Fruit fly (Drosophila melanogaster) whole organism, wandering third instar larva: ENCODE results near the gene AP-2mu.

Source experiments
- Abd-B ChIP-seq: fragments of >200 bp; optimal IDR thresholded peaks from 2 replicates; lab custom pipeline; 2017; ENCODE audit warnings: missing biosample characterization, missing genetic modification characterization
- CG32264 ChIP-seq: fragments of 200-800 bp; sonication (Bioruptor generic); optimal IDR thresholded peaks from 2 replicates; lab custom pipeline; 2016; ENCODE audit warnings: missing biosample characterization, missing genetic modification characterization
- CrebA ChIP-seq: fragments of 200-800 bp; sonication (Bioruptor generic); optimal IDR thresholded peaks from 2 replicates; lab custom pipeline; 2016; ENCODE audit warnings: missing biosample characterization, mild to moderate bottlenecking, missing genetic modification characterization, borderline replicate concordance
- Dfd ChIP-seq: fragments of >200 bp; optimal IDR thresholded peaks from 2 replicates; lab custom pipeline; 2017; ENCODE audit warnings: missing biosample characterization, missing genetic modification characterization
- Dif ChIP-seq: fragments of 200-275, 200-300 bp; sonication (Bioruptor generic); optimal IDR thresholded peaks from 2 replicates; lab custom pipeline; 2018; ENCODE audit warnings: missing biosample characterization, missing genetic modification characterization; ENCODE audit not compliant: partially characterized antibody
- GATAd ChIP-seq: sonication (Bioruptor generic); optimal IDR thresholded peaks from 2 replicates; lab custom pipeline; 2016; ENCODE audit warnings: missing biosample characterization, missing genetic modification characterization
- HLH106 ChIP-seq: fragments of 200-800 bp; optimal IDR thresholded peaks from 3 replicates; lab custom pipeline; 2019; ENCODE audit warnings: missing biosample characterization, mild to moderate bottlenecking, missing genetic modification characterization, moderate library complexity
- Hnf4 ChIP-seq: fragments of 200-800 bp; sonication (Bioruptor generic); optimal IDR thresholded peaks from 2 replicates; lab custom pipeline; 2016; ENCODE audit warnings: missing biosample characterization, mild to moderate bottlenecking, missing genetic modification characterization
- Hr78 ChIP-seq: fragments of >200 bp; optimal IDR thresholded peaks from 2 replicates; lab custom pipeline; 2017; ENCODE audit warnings: missing biosample characterization, missing genetic modification characterization
- Hr83 ChIP-seq: fragments of 200-300 bp; sonication (Bioruptor generic); optimal IDR thresholded peaks from 2 replicates; lab custom pipeline; 2016; ENCODE audit warnings: missing biosample characterization, mild to moderate bottlenecking, missing genetic modification characterization, moderate library complexity; ENCODE audit not compliant: poor library complexity, severe bottlenecking
- Jra ChIP-seq: sonication (Bioruptor generic); optimal IDR thresholded peaks from 2 replicates; lab custom pipeline; 2016; ENCODE audit warnings: missing biosample characterization, missing genetic modification characterization
- Mio ChIP-seq: sonication (Bioruptor generic); optimal IDR thresholded peaks from 2 replicates; lab custom pipeline; 2016; ENCODE audit warnings: missing biosample characterization, missing genetic modification characterization
- OdsH ChIP-seq: fragments of 200-800 bp; sonication (Bioruptor generic); optimal IDR thresholded peaks from 2 replicates; lab custom pipeline; 2016; ENCODE audit warnings: missing biosample characterization, mild to moderate bottlenecking, missing genetic modification characterization
- Rel ChIP-seq, 2 experiments: fragments of 200-800 bp; sonication (Bioruptor generic) in 1 of 2; optimal IDR thresholded peaks; 2 replicates in 1 of 2; 3 replicates in 1 of 2; lab custom pipeline; 2016 to 2019; ENCODE audit warnings: mild to moderate bottlenecking in 2 of 2, missing biosample characterization in 2 of 2, missing genetic modification characterization in 2 of 2, moderate library complexity in 1 of 2
- Sp1 ChIP-seq: fragments of 200-800 bp; sonication (Bioruptor generic); optimal IDR thresholded peaks from 3 replicates; lab custom pipeline; 2019; ENCODE audit warnings: missing biosample characterization, mild to moderate bottlenecking, missing genetic modification characterization, moderate library complexity
- Vsx2 ChIP-seq: fragments of 200-300, 225-300 bp; sonication (Bioruptor generic); optimal IDR thresholded peaks from 2 replicates; lab custom pipeline; 2018; ENCODE audit warnings: missing biosample characterization, missing genetic modification characterization; ENCODE audit not compliant: partially characterized antibody
- br ChIP-seq: fragments of 200-800 bp; sonication (Bioruptor generic); optimal IDR thresholded peaks from 2 replicates; lab custom pipeline; 2016; ENCODE audit warnings: missing biosample characterization, missing genetic modification characterization
- brk ChIP-seq: fragments of 200-800 bp; sonication (Bioruptor generic); optimal IDR thresholded peaks from 2 replicates; lab custom pipeline; 2016; ENCODE audit warnings: missing biosample characterization, mild to moderate bottlenecking, missing genetic modification characterization
- dmrt93B ChIP-seq: fragments of 200-800 bp; sonication (Bioruptor generic); optimal IDR thresholded peaks from 2 replicates; lab custom pipeline; 2018; ENCODE audit warnings: missing biosample characterization, mild to moderate bottlenecking, missing genetic modification characterization
- ey ChIP-seq: fragments of 200-800 bp; sonication (Bioruptor generic); optimal IDR thresholded peaks from 2 replicates; lab custom pipeline; 2016; ENCODE audit warnings: missing biosample characterization, missing genetic modification characterization
- foxo ChIP-seq, 2 experiments: fragments of 200-800 bp; sonication (Bioruptor generic); optimal IDR thresholded peaks; 2 replicates in 1 of 2; 3 replicates in 1 of 2; lab custom pipeline; 2016 to 2017; ENCODE audit warnings: missing biosample characterization in 2 of 2, missing genetic modification characterization in 2 of 2
- fru ChIP-seq: fragments of 200-800 bp; sonication (Bioruptor generic); optimal IDR thresholded peaks from 3 replicates; lab custom pipeline; 2016; ENCODE audit warnings: missing biosample characterization, mild to moderate bottlenecking, missing genetic modification characterization
- h ChIP-seq: fragments of 200-800 bp; sonication (Bioruptor generic); optimal IDR thresholded peaks from 3 replicates; lab custom pipeline; 2016; ENCODE audit warnings: missing biosample characterization, mild to moderate bottlenecking, missing genetic modification characterization
- jim ChIP-seq: fragments of 175-275, 200-325 bp; sonication (Bioruptor generic); optimal IDR thresholded peaks from 2 replicates; lab custom pipeline; 2016; ENCODE audit warnings: missing biosample characterization, mild to moderate bottlenecking, missing genetic modification characterization
- lola ChIP-seq: fragments of >200 bp; optimal IDR thresholded peaks from 2 replicates; lab custom pipeline; 2017; ENCODE audit warnings: missing biosample characterization, missing genetic modification characterization
- pan ChIP-seq: fragments of >200 bp; optimal IDR thresholded peaks from 2 replicates; lab custom pipeline; 2017
- sage ChIP-seq: fragments of 200-800 bp; sonication (Bioruptor generic); optimal IDR thresholded peaks from 2 replicates; lab custom pipeline; 2016; ENCODE audit warnings: missing biosample characterization, mild to moderate bottlenecking, missing genetic modification characterization
- sv ChIP-seq: fragments of 200-800 bp; sonication (Bioruptor generic); optimal IDR thresholded peaks from 3 replicates; lab custom pipeline; 2016; ENCODE audit warnings: missing biosample characterization, missing genetic modification characterization
- tai ChIP-seq: sonication (Bioruptor generic); optimal IDR thresholded peaks from 2 replicates; lab custom pipeline; 2016; ENCODE audit warnings: missing biosample characterization, missing genetic modification characterization
- usp ChIP-seq: fragments of >200 bp; optimal IDR thresholded peaks from 2 replicates; lab custom pipeline; 2017; ENCODE audit warnings: missing biosample characterization, missing genetic modification characterization
- woc ChIP-seq: sonication (Bioruptor generic); optimal IDR thresholded peaks from 2 replicates; lab custom pipeline; 2016; ENCODE audit warnings: missing biosample characterization, mild to moderate bottlenecking, missing genetic modification characterization

AP-2mu gene

dm6 chr3R:22488855-22489254, 26.6 kb downstream of the AP-2mu start, which contains the start of gene CG5376:
TSS of gene CG5376 (minus strand) at chr3R:22488955.
- no peak for TF ChIP-seq Sp1
- no peak for TF ChIP-seq fru (GFP tag; lab: Kevin White, UChicago)
- no peak for TF ChIP-seq GATAd (GFP tag; lab: Kevin White, UChicago)
- no peak for TF ChIP-seq tai (GFP tag; lab: Kevin White, UChicago)
- no peak for TF ChIP-seq Hr83 (GFP tag; lab: Kevin White, UChicago)
- no peak for TF ChIP-seq OdsH (GFP tag; lab: Kevin White, UChicago)
- TF ChIP-seq jim (GFP tag; lab: Kevin White, UChicago): no peak
- TF ChIP-seq Hnf4: no peak
- TF ChIP-seq HLH106 (tag; lab: Kevin White, UChicago): no peak
- no peak for TF ChIP-seq br
- TF ChIP-seq CrebA: no peak
- no peak for TF ChIP-seq Dif (GFP tag; lab: Kevin White, UChicago)
- no peak for TF ChIP-seq h (GFP tag; lab: Kevin White, UChicago)
- no peak for TF ChIP-seq Abd-B (GFP tag; lab: Kevin White, UChicago)
- TF ChIP-seq Jra: no peak
- TF ChIP-seq, all 38 proteins: peak for 0

- peak; percentile 8 for TF ChIP-seq sage
- peak; percentile 3 for TF ChIP-seq HLH106 (tag; lab: Kevin White, UChicago)
- TF ChIP-seq pan (lab: Kevin White, UChicago): no peak
- TF ChIP-seq Jra: peak; percentile 73
- peak; percentile 32 for TF ChIP-seq h (GFP tag; lab: Kevin White, UChicago)
- TF ChIP-seq Vsx2: no peak
- TF ChIP-seq Hr83 (GFP tag; lab: Kevin White, UChicago): peak; percentile 40
These were observed 29.0 kb downstream of the AP-2mu start, which contains the start of the genes CCT1 and tHMG1 for dm6 chr3R:22491088-22491879. TSS of gene CCT1 (minus strand) at chr3R:22491439. TSS of gene tHMG1 (plus strand) at chr3R:22491829.

dm6 chr3R:22492767-22493166, 30.5 kb downstream of the AP-2mu start, which contains the start of gene tHMG2:
TSS of gene tHMG2 (plus strand) at chr3R:22492953.
- TF ChIP-seq usp (GFP tag; lab: Kevin White, UChicago) (no peak), CG32264 (no peak), dmrt93B (GFP tag; lab: Kevin White, UChicago) (no peak), Mio (GFP tag; lab: Kevin White, UChicago) (no peak), ey (GFP tag; lab: Kevin White, UChicago) (no peak), Dfd (GFP tag; lab: Kevin White, UChicago) (no peak), tai (GFP tag; lab: Kevin White, UChicago) (no peak), Dif (GFP tag; lab: Kevin White, UChicago) (no peak), br (no peak), GATAd (GFP tag; lab: Kevin White, UChicago) (no peak), Rel (GFP tag; optimal IDR thresholded peaks at IDR 0.05; lab: Kevin White, UChicago) (no peak), Rel (tag; optimal IDR thresholded peaks at IDR 0.05; lab: Kevin White, UChicago) (no peak), h (GFP tag; lab: Kevin White, UChicago) (no peak), brk (GFP tag; lab: Kevin White, UChicago) (no peak), sv (GFP tag; lab: Kevin White, UChicago) (no peak), sage (no peak), HLH106 (tag; lab: Kevin White, UChicago) (no peak)
- TF ChIP-seq, all 38 proteins: peak for 0

- TF ChIP-seq Hr78 (no peak), h (GFP tag; lab: Kevin White, UChicago) (peak; percentile 2), fru (GFP tag; lab: Kevin White, UChicago) (peak; percentile 82)
These were observed 32.5 kb downstream of the AP-2mu start for dm6 chr3R:22494523-22495309.

dm6 chr3R:22497025-22497424, 34.8 kb downstream of the AP-2mu start, which contains the start of gene Octbeta1R:
TSS of gene Octbeta1R (plus strand) at chr3R:22497215.
- TF ChIP-seq Dfd (GFP tag; lab: Kevin White, UChicago): no peak
- TF ChIP-seq foxo (GFP tag; optimal IDR thresholded peaks at IDR 0.05; lab: Kevin White, UChicago): no peak
- no peak for TF ChIP-seq Mio (GFP tag; lab: Kevin White, UChicago)
- no peak for TF ChIP-seq Dif (GFP tag; lab: Kevin White, UChicago)
- no peak for TF ChIP-seq usp (GFP tag; lab: Kevin White, UChicago)
- TF ChIP-seq dmrt93B (GFP tag; lab: Kevin White, UChicago): no peak
- TF ChIP-seq HLH106 (tag; lab: Kevin White, UChicago): no peak
- TF ChIP-seq br: no peak
- no peak for TF ChIP-seq Sp1
- no peak for TF ChIP-seq Hr78
- TF ChIP-seq lola (GFP tag; lab: Kevin White, UChicago): no peak
- no peak for TF ChIP-seq woc (GFP tag; lab: Kevin White, UChicago)
- TF ChIP-seq, all 38 proteins: peak for 0
